Fruit fly (Drosophila melanogaster): ENCODE data around the gene Rab19.

dm6 chr3L:8312290-8312689 lies 15.5 kb downstream of the Rab19 start:
- no peak for TF ChIP-seq CG7045 (GFP tag; optimal IDR thresholded peaks at IDR 0.05)
- no peak for TF ChIP-seq ovo (GFP tag; optimal IDR thresholded peaks at IDR 0.05)
- no peak for TF ChIP-seq CG11617 (GFP tag; optimal IDR thresholded peaks at IDR 0.05)
- TF ChIP-seq CG7101 (tag; optimal IDR thresholded peaks at IDR 0.05) = no peak
- no peak for TF ChIP-seq CG12768 (GFP tag; optimal IDR thresholded peaks at IDR 0.05)
- TF ChIP-seq CG14711 (tag; optimal IDR thresholded peaks at IDR 0.05) = no peak
- TF ChIP-seq Clk (GFP tag; optimal IDR thresholded peaks at IDR 0.05) = no peak
- no peak for TF ChIP-seq tj (GFP tag; optimal IDR thresholded peaks at IDR 0.05)
- TF ChIP-seq cnc (optimal IDR thresholded peaks at IDR 0.05) = no peak
- TF ChIP-seq CG5204 (GFP tag; optimal IDR thresholded peaks at IDR 0.05) = no peak
- no peak for TF ChIP-seq Mnt (GFP tag; optimal IDR thresholded peaks at IDR 0.05)
- no peak for TF ChIP-seq toe (GFP tag; optimal IDR thresholded peaks at IDR 0.05)
